Fruit fly (Drosophila melanogaster): ENCODE results near the gene ND-20L.

DNA sequence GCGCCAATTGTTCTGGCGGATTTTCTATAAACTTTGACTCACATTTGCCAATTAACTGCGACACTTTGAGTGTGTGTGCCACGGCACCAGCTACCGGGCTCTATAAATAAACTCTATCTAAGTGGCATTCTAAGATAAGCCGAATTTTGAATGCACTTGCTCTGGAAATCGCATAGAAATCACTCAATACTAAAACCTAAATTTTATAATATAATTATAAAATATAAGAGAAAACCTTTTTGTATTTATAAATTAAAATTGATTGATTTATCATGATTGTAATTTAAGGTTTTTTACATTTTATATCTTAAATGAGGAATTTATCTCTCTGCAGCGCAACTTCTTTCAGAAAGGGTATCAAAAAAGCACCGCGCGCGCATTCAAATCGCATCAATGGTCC is 33.6 kb downstream of the ND-20L start:
- TF ChIP-seq tj (GFP tag; optimal IDR thresholded peaks at IDR 0.05) (no peak), cic (GFP tag; optimal IDR thresholded peaks at IDR 0.05) (no peak)

All from whole organism, adult.